Worm (Caenorhabditis elegans) whole organism, mixed stage, embryonic: Measurements from ENCODE around the gene snai-1.

Source experiments
- M03D4.4 ChIP-seq: sonication (generic microtip); optimal IDR thresholded peaks from 2 replicates; lab custom pipeline; 2017; ENCODE audit warnings: mild to moderate bottlenecking, missing genetic modification characterization, missing compliant biosample characterization
- ceh-39 ChIP-seq: fragments of 150-350 bp; optimal IDR thresholded peaks from 2 replicates; lab custom pipeline; 2014; ENCODE audit warnings: missing biosample characterization, missing genetic modification characterization
- ceh-83 ChIP-seq: fragments of 200-800 bp; sonication (Bioruptor generic); optimal IDR thresholded peaks from 2 replicates; lab custom pipeline; 2018; ENCODE audit warnings: mild to moderate bottlenecking, missing genetic modification characterization, missing compliant biosample characterization
- ces-1 ChIP-seq: fragments of 150-350 bp; optimal IDR thresholded peaks from 2 replicates; lab custom pipeline; 2014; ENCODE audit warnings: missing biosample characterization, missing genetic modification reagents, missing genetic modification characterization
- cnd-1 ChIP-seq: fragments of 200-800 bp; sonication (Bioruptor generic); optimal IDR thresholded peaks from 2 replicates; lab custom pipeline; 2018; ENCODE audit warnings: mild to moderate bottlenecking, missing genetic modification characterization, missing compliant biosample characterization
- drap-1 ChIP-seq: fragments of 200-800 bp; sonication (Bioruptor generic); optimal IDR thresholded peaks from 3 replicates; lab custom pipeline; 2018; ENCODE audit warnings: mild to moderate bottlenecking, missing genetic modification characterization, missing compliant biosample characterization
- elt-1 ChIP-seq: sonication (generic microtip); optimal IDR thresholded peaks from 2 replicates; lab custom pipeline; 2017; ENCODE audit warnings: missing genetic modification characterization, mild to moderate bottlenecking, missing compliant biosample characterization, antibody characterized with exemption, moderate library complexity, borderline replicate concordance; ENCODE audit not compliant: insufficient read depth
- elt-3 ChIP-seq: fragments of 150-350 bp; optimal IDR thresholded peaks from 2 replicates; lab custom pipeline; 2014; ENCODE audit warnings: missing biosample characterization, missing genetic modification characterization
- ham-2 ChIP-seq: fragments of 200-800 bp; sonication (Bioruptor generic); optimal IDR thresholded peaks from 2 replicates; lab custom pipeline; 2018; ENCODE audit warnings: mild to moderate bottlenecking, missing genetic modification characterization, missing compliant biosample characterization
- hlh-1 ChIP-seq: fragments of 150-350 bp; optimal IDR thresholded peaks from 2 replicates; lab custom pipeline; 2014; ENCODE audit warnings: missing biosample characterization, missing genetic modification reagents, missing genetic modification characterization
- lin-13 ChIP-seq: fragments of 150-350 bp; optimal IDR thresholded peaks from 2 replicates; lab custom pipeline; 2014; ENCODE audit warnings: missing biosample characterization, missing genetic modification characterization
- lin-32 ChIP-seq: fragments of 200-800 bp; sonication (Bioruptor generic); optimal IDR thresholded peaks from 2 replicates; lab custom pipeline; 2018; ENCODE audit warnings: mild to moderate bottlenecking, missing genetic modification characterization, missing compliant biosample characterization
- lsy-2 ChIP-seq: fragments of 150-350 bp; optimal IDR thresholded peaks from 2 replicates; lab custom pipeline; 2014; ENCODE audit warnings: missing biosample characterization, missing genetic modification characterization
- mab-5 ChIP-seq: fragments of 150-350 bp; optimal IDR thresholded peaks from 2 replicates; lab custom pipeline; 2014; ENCODE audit warnings: missing biosample characterization, missing genetic modification characterization
- mep-1 ChIP-seq: fragments of 150-350 bp; optimal IDR thresholded peaks from 2 replicates; lab custom pipeline; 2017; ENCODE audit warnings: missing biosample characterization, missing genetic modification reagents, missing genetic modification characterization, inconsistent platforms
- mls-2 ChIP-seq: sonication (generic microtip); optimal IDR thresholded peaks from 2 replicates; lab custom pipeline; 2016; ENCODE audit warnings: mild to moderate bottlenecking, missing genetic modification characterization, moderate library complexity, missing compliant biosample characterization
- nhr-12 ChIP-seq: fragments of 150-350 bp; optimal IDR thresholded peaks from 2 replicates; lab custom pipeline; 2014; ENCODE audit warnings: missing biosample characterization, missing genetic modification characterization
- nhr-2 ChIP-seq: fragments of 150-350 bp; optimal IDR thresholded peaks from 2 replicates; lab custom pipeline; 2014; ENCODE audit warnings: missing biosample characterization, missing genetic modification characterization
- nhr-237 ChIP-seq: fragments of 150-350 bp; optimal IDR thresholded peaks from 2 replicates; lab custom pipeline; 2014; ENCODE audit warnings: missing biosample characterization, missing genetic modification characterization
- nhr-76 ChIP-seq: sonication (generic microtip); optimal IDR thresholded peaks from 2 replicates; lab custom pipeline; 2017; ENCODE audit warnings: missing biosample characterization, missing genetic modification characterization
- pha-4 ChIP-seq: fragments of 150-350 bp; optimal IDR thresholded peaks from 2 replicates; lab custom pipeline; 2018; ENCODE audit warnings: missing biosample characterization, missing genetic modification reagents, missing genetic modification characterization
- sem-2 ChIP-seq: fragments of 200-800 bp; sonication (Bioruptor generic); optimal IDR thresholded peaks from 2 replicates; lab custom pipeline; 2018; ENCODE audit warnings: mild to moderate bottlenecking, missing genetic modification characterization, missing compliant biosample characterization
- snpc-4 ChIP-seq: fragments of 150-350 bp; optimal IDR thresholded peaks from 2 replicates; lab custom pipeline; 2014; ENCODE audit warnings: missing biosample characterization, missing genetic modification characterization
- sptf-1 ChIP-seq: sonication (generic microtip); optimal IDR thresholded peaks from 2 replicates; lab custom pipeline; 2017; ENCODE audit warnings: mild to moderate bottlenecking, missing genetic modification characterization, moderate library complexity, missing compliant biosample characterization
- tbx-8 ChIP-seq: fragments of 200-800 bp; sonication (Bioruptor generic); optimal IDR thresholded peaks from 2 replicates; lab custom pipeline; 2018; ENCODE audit warnings: mild to moderate bottlenecking, missing genetic modification characterization, moderate library complexity, missing compliant biosample characterization
- unc-120 ChIP-seq: sonication (generic microtip); optimal IDR thresholded peaks from 2 replicates; lab custom pipeline; 2017; ENCODE audit warnings: missing genetic modification characterization, missing compliant biosample characterization; ENCODE audit not compliant: poor library complexity, severe bottlenecking
- unc-39 ChIP-seq: fragments of 150-350 bp; optimal IDR thresholded peaks from 2 replicates; lab custom pipeline; 2014; ENCODE audit warnings: missing biosample characterization, missing genetic modification characterization
- zip-8 ChIP-seq: fragments of 150-350 bp; optimal IDR thresholded peaks from 2 replicates; lab custom pipeline; 2014; ENCODE audit warnings: missing biosample characterization, missing genetic modification characterization
- ztf-11 ChIP-seq: fragments of 150-350 bp; optimal IDR thresholded peaks from 2 replicates; lab custom pipeline; 2014; ENCODE audit warnings: missing biosample characterization, missing genetic modification characterization

snai-1 gene

ce11 chrIV:320380-320779, 6.9 kb upstream of the snai-1 start, which contains the start of gene dsc-4:
Gene dsc-4 (minus strand): TSS chrIV:320544.
- TF ChIP-seq mab-5: no peak
- TF ChIP-seq nhr-2 (tag; lab: Kevin White, UChicago): no peak
- TF ChIP-seq lin-32 (GFP tag; lab: Kevin White, UChicago): no peak
- TF ChIP-seq hlh-1 (tag; lab: Kevin White, UChicago): no peak
- TF ChIP-seq unc-120 (tag; lab: Kevin White, UChicago): no peak
- no peak for TF ChIP-seq tbx-8
- no peak for TF ChIP-seq unc-39 (tag; lab: Kevin White, UChicago)
- no peak for TF ChIP-seq mep-1

ce11 chrIV:319654-320053, 6.1 kb upstream of the snai-1 start:
- TF ChIP-seq cnd-1 (no peak), zip-8 (tag; lab: Kevin White, UChicago) (no peak), ces-1 (GFP tag; lab: Kevin White, UChicago) (no peak), nhr-12 (tag; lab: Kevin White, UChicago) (no peak), drap-1 (GFP tag; lab: Kevin White, UChicago) (no peak), lsy-2 (tag; lab: Kevin White, UChicago) (no peak), M03D4.4 (no peak), lin-32 (GFP tag; lab: Kevin White, UChicago) (no peak), elt-3 (no peak), mep-1 (no peak), pha-4 (tag; lab: Kevin White, UChicago) (no peak), nhr-76 (tag; lab: Kevin White, UChicago) (no peak), unc-39 (tag; lab: Kevin White, UChicago) (no peak), sem-2 (no peak)

- TF ChIP-seq nhr-237 (tag; lab: Kevin White, UChicago) (no peak), sptf-1 (no peak), lin-13 (tag; lab: Kevin White, UChicago) (no peak), ceh-39 (tag; lab: Kevin White, UChicago) (no peak), ceh-83 (GFP tag; lab: Kevin White, UChicago) (no peak), zip-8 (tag; lab: Kevin White, UChicago) (no peak), M03D4.4 (no peak), ztf-11 (tag; lab: Kevin White, UChicago) (no peak), nhr-2 (tag; lab: Kevin White, UChicago) (no peak), cnd-1 (no peak), unc-120 (tag; lab: Kevin White, UChicago) (peak; percentile 44), hlh-1 (tag; lab: Kevin White, UChicago) (peak; percentile 80), lin-32 (GFP tag; lab: Kevin White, UChicago) (no peak)
Measured at ce11 chrIV:314475-314874, 960 bp upstream of the snai-1 start.

ce11 chrIV:309526-309925, 4.0 kb downstream of the snai-1 start:
- TF ChIP-seq ztf-11 (tag; lab: Kevin White, UChicago) (no peak), snpc-4 (no peak), elt-1 (no peak), ces-1 (GFP tag; lab: Kevin White, UChicago) (no peak), ham-2 (GFP tag; lab: Kevin White, UChicago) (no peak), ceh-83 (GFP tag; lab: Kevin White, UChicago) (no peak), nhr-76 (tag; lab: Kevin White, UChicago) (no peak), cnd-1 (no peak), mls-2 (tag; lab: Kevin White, UChicago) (no peak)

- TF ChIP-seq zip-8 (tag; lab: Kevin White, UChicago) (peak; percentile 73), mep-1 (no peak), elt-3 (no peak), tbx-8 (no peak), elt-1 (no peak)
Measured at ce11 chrIV:307205-307604, 6.3 kb downstream of the snai-1 start, which contains the start of gene swt-1. Gene swt-1 (plus strand): TSS chrIV:307505.

- no peak for TF ChIP-seq drap-1 (GFP tag; lab: Kevin White, UChicago)
- TF ChIP-seq mls-2 (tag; lab: Kevin White, UChicago): no peak
Measured at ce11 chrIV:306572-306971, 6.9 kb downstream of the snai-1 start.
